Worm (Caenorhabditis elegans) whole organism, early embryonic: Measurements from ENCODE around the gene nhr-99.

Source experiments
- B0310.2 ChIP-seq: sonication (generic microtip); optimal IDR thresholded peaks from 2 replicates; lab custom pipeline; 2016; ENCODE audit warnings: mild to moderate bottlenecking, missing genetic modification characterization, missing compliant biosample characterization
- F13C5.2 ChIP-seq: sonication (generic microtip); optimal IDR thresholded peaks from 2 replicates; lab custom pipeline; 2017; ENCODE audit warnings: mild to moderate bottlenecking, missing genetic modification characterization, inconsistent platforms, missing compliant biosample characterization
- aly-1 ChIP-seq: sonication (generic microtip); optimal IDR thresholded peaks from 2 replicates; lab custom pipeline; 2016; ENCODE audit warnings: missing genetic modification characterization, missing compliant biosample characterization
- ama-1 ChIP-seq: fragments of 150-350 bp; optimal IDR thresholded peaks from 2 replicates; lab custom pipeline; 2014
- ceh-13 ChIP-seq: fragments of 200-800 bp; sonication (Bioruptor generic); optimal IDR thresholded peaks from 2 replicates; lab custom pipeline; 2018; ENCODE audit warnings: mild to moderate bottlenecking, missing genetic modification characterization, missing compliant biosample characterization
- ceh-36 ChIP-seq: sonication (generic microtip); optimal IDR thresholded peaks from 2 replicates; lab custom pipeline; 2016; ENCODE audit warnings: missing genetic modification characterization, inconsistent platforms, missing compliant biosample characterization
- ets-7 ChIP-seq: sonication (generic microtip); optimal IDR thresholded peaks from 2 replicates; lab custom pipeline; 2016; ENCODE audit warnings: missing genotype, missing genetic modification characterization, missing compliant biosample characterization
- flt-1 ChIP-seq: fragments of 200-800 bp; sonication (Bioruptor generic); IDR thresholded peaks from 2 replicates; pipeline ENCODE4 v1.3.6; 2022; ENCODE audit warnings: missing genetic modification characterization, missing compliant biosample characterization
- hmbx-1 ChIP-seq: sonication (generic microtip); optimal IDR thresholded peaks from 2 replicates; lab custom pipeline; 2016; ENCODE audit warnings: mild to moderate bottlenecking, missing genetic modification characterization, missing compliant biosample characterization
- hmg-4 ChIP-seq: fragments of 200-800 bp; sonication (Bioruptor generic); optimal IDR thresholded peaks from 2 replicates; lab custom pipeline; 2018; ENCODE audit warnings: mild to moderate bottlenecking, missing genetic modification characterization, missing compliant biosample characterization
- hnd-1 ChIP-seq: sonication (generic microtip); optimal IDR thresholded peaks from 2 replicates; lab custom pipeline; 2016; ENCODE audit warnings: missing genetic modification characterization, missing compliant biosample characterization
- pes-1 ChIP-seq: fragments of 200-800 bp; sonication (Bioruptor generic); IDR thresholded peaks from 2 replicates; pipeline ENCODE4 v1.3.6; 2022; ENCODE audit warnings: missing genetic modification reagents, missing genetic modification characterization, missing compliant biosample characterization
- scrt-1 ChIP-seq: fragments of 200-800 bp; sonication (Bioruptor generic); IDR thresholded peaks from 2 replicates; pipeline ENCODE4 v1.3.6; 2022; ENCODE audit warnings: missing genetic modification characterization, missing compliant biosample characterization
- sea-1 ChIP-seq: fragments of 200-800 bp; sonication (Bioruptor generic); conservative IDR thresholded peaks from 2 replicates; pipeline ENCODE4 v1.3.6; 2022; ENCODE audit warnings: missing genetic modification characterization, missing compliant biosample characterization
- tbx-11 ChIP-seq: fragments of 200-800 bp; sonication (Bioruptor generic); IDR thresholded peaks from 2 replicates; pipeline ENCODE4 v1.3.6; 2022; ENCODE audit warnings: missing genetic modification characterization, missing compliant biosample characterization
- tbx-37 ChIP-seq: fragments of 200-800 bp; sonication (Bioruptor generic); conservative IDR thresholded peaks from 2 replicates; pipeline ENCODE4 v1.3.6; 2022; ENCODE audit warnings: missing genetic modification reagents, missing genetic modification characterization, missing compliant biosample characterization
- tra-4 ChIP-seq: sonication (generic microtip); optimal IDR thresholded peaks from 2 replicates; lab custom pipeline; 2017; ENCODE audit warnings: missing genetic modification characterization, missing compliant biosample characterization

Gene nhr-99

DNA sequence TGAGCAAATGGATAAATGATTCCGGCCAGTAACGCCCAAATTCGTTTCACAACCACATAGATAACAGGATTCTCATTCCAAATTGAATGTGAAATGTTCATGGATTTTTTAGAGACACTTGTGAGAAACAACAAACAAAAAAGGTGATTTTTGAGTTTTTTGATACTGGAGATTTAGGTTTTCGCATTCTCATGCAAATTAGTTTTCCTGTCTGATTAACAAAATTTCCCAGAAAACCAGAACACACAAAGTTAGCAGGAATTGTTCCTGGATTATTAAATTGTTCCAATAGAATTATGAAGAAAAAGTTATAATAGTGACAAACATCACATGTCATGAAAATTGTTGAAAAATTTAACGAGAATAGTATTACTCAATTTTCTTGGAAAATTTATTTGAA lies 31.4 kb upstream of the nhr-99 start, which contains the start of gene srh-33:
Gene srh-33 (minus strand): TSS at position 101 of the 400 bp plus-strand sequence.
- no peak for TF ChIP-seq sea-1 (GFP tag; lab: Robert Waterston, UW)
- no peak for TF ChIP-seq B0310.2 (tag; lab: Kevin White, UChicago)
- TF ChIP-seq pes-1 = no peak

DNA sequence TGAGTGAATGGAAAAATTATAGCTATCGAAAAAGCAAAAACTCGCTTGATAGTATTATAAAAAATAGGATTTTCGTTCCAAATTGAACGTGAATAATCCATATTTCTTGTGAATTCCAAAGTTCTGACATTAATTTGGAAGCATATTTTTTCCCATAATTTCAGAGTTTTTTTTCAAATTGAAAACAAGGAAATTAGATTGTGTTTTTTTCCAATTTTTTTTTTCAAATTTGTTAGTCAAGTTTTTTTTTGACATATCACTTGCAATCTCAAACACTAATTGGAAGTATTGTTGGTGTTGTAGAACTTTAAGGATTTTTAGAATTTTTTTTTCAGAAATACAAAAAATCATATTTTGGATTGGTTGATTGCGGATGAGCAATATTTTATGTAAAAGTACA lies 28.0 kb upstream of the nhr-99 start, which contains the start of gene srh-34:
Gene srh-34 (minus strand): TSS at position 101 of the 400 bp plus-strand sequence.
- no peak for TF ChIP-seq ceh-13 (GFP tag; lab: Kevin White, UChicago)
- no peak for TF ChIP-seq flt-1
- no peak for TF ChIP-seq tbx-37 (GFP tag; lab: Robert Waterston, UW)
- no peak for TF ChIP-seq ceh-36 (tag; lab: Kevin White, UChicago)
- TF ChIP-seq tbx-11 (GFP tag; lab: Robert Waterston, UW) = no peak
- no peak for TF ChIP-seq sea-1 (GFP tag; lab: Robert Waterston, UW)
- TF ChIP-seq B0310.2 (tag; lab: Kevin White, UChicago) = no peak
- TF ChIP-seq ama-1 = no peak

DNA sequence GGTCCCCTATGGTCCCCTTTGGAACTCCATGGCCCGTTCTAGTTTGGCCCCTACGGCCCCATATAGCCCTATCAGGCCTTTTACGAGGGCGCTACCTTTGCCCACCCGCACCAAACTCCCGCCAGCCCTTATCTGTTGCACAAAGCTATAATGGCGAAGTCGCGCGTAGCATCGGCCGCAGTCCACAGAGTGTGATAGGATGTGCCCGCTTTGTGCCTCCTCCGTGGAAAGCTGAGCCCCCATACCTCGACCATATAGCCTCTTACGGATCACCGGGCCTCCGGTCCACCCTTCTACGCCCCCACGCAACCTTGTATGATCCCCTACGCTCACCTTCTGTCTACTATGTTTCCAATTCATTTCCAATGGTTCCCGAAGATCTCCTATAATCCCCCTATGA lies 27.6 kb upstream of the nhr-99 start:
- TF ChIP-seq hmg-4 (peak; percentile 23), flt-1 (no peak)

DNA sequence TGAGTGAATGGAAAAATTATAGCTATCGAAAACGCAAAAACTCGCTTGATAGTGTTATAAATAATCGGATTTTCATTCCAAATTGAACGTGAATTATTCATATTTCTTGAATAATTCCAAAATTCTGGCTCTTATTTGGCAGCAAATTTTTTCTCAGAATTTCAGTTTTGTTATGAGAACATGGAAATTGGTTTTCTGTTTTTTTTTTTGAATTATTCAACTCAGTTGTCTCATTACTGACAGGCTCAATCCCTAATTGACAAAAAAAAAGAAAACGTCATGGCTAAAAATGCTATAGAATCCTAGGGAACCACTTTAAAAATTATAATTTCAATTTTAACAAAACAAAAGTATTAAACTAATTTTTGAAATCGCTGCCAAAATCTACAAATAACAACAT lies 25.4 kb upstream of the nhr-99 start, which contains the start of gene srh-35:
Gene srh-35 (minus strand): TSS at position 101 of the 400 bp plus-strand sequence.
- TF ChIP-seq pes-1 = no peak
- no peak for TF ChIP-seq ceh-36 (tag; lab: Kevin White, UChicago)
- no peak for TF ChIP-seq hnd-1 (tag; lab: Kevin White, UChicago)
- no peak for TF ChIP-seq flt-1
- TF ChIP-seq hmg-4 = no peak
- TF ChIP-seq F13C5.2 (tag; lab: Kevin White, UChicago) = no peak
- no peak for TF ChIP-seq tbx-11 (GFP tag; lab: Robert Waterston, UW)
- no peak for TF ChIP-seq aly-1
- no peak for TF ChIP-seq ets-7
- no peak for TF ChIP-seq sea-1 (GFP tag; lab: Robert Waterston, UW)
- no peak for TF ChIP-seq tra-4 (tag; lab: Kevin White, UChicago)
- no peak for TF ChIP-seq ama-1
- TF ChIP-seq tbx-37 (GFP tag; lab: Robert Waterston, UW) = no peak
- no peak for TF ChIP-seq scrt-1 (GFP tag; lab: Robert Waterston, UW)
- no peak for TF ChIP-seq ceh-13 (GFP tag; lab: Kevin White, UChicago)
- no peak for TF ChIP-seq hmbx-1
- TF ChIP-seq B0310.2 (tag; lab: Kevin White, UChicago) = no peak

- TF ChIP-seq sea-1 (GFP tag; lab: Robert Waterston, UW) = no peak
- TF ChIP-seq hmbx-1 = no peak
- TF ChIP-seq scrt-1 (GFP tag; lab: Robert Waterston, UW) = no peak
- no peak for TF ChIP-seq tbx-37 (GFP tag; lab: Robert Waterston, UW)
- TF ChIP-seq tbx-11 (GFP tag; lab: Robert Waterston, UW) = no peak
- TF ChIP-seq flt-1 = no peak
- no peak for TF ChIP-seq F13C5.2 (tag; lab: Kevin White, UChicago)
- no peak for TF ChIP-seq ets-7
- no peak for TF ChIP-seq hnd-1 (tag; lab: Kevin White, UChicago)
- TF ChIP-seq pes-1 = no peak
- no peak for TF ChIP-seq tra-4 (tag; lab: Kevin White, UChicago)
- no peak for TF ChIP-seq ama-1
Measured at ce11 chrV:449685-450084, 24.9 kb upstream of the nhr-99 start, which contains the start of gene M02H5.8. M02H5.8 (plus strand) TSS chrV:449981.

DNA sequence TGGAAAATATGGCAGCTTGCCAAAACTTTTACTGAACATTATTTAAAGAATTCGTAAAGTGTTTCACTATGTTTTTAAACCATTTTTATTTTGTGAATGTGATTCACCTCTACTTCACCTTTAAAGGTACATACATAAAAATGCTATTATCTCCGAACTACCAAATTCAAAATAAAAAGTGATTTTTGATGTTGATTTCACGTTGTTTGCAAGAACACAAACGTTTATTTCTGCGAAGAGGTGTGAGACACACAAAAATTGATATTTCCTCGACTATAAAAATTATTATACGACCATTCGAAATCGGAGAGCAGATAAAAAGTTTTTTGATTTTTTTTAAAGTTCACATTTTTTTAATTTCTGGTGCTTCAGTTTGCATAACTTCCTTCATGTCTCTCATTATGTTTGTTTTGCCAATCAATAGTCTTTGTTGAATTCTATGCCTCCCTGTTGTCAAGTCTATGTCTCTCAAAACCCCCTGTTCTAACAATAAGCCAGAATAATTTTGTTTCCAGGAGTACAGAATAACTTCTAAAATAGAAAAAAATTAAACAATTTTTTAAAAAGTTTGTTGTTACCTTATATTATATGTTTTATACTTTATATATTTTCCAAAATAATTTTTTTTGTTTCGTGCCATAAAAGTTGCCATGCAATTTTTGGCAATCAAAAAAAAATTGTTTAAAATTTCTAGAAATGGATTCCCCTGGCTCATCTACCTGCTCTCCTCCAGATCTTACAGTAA lies 23.6 kb upstream of the nhr-99 start, which contains the start of gene nhr-123:
Gene nhr-123 (plus strand): TSS at position 695 of the 745 bp plus-strand sequence.
- TF ChIP-seq scrt-1 (GFP tag; lab: Robert Waterston, UW) = no peak
- no peak for TF ChIP-seq ama-1
- TF ChIP-seq flt-1 = no peak
- no peak for TF ChIP-seq F13C5.2 (tag; lab: Kevin White, UChicago)
- TF ChIP-seq aly-1 = no peak

ce11 chrV:453569-453968 lies 21.0 kb upstream of the nhr-99 start, which contains the start of gene nhr-98:
nhr-98 (plus strand) TSS chrV:453869.
- no peak for TF ChIP-seq ceh-13 (GFP tag; lab: Kevin White, UChicago)
- no peak for TF ChIP-seq ceh-36 (tag; lab: Kevin White, UChicago)
- TF ChIP-seq scrt-1 (GFP tag; lab: Robert Waterston, UW) = no peak
- TF ChIP-seq pes-1 = no peak

DNA sequence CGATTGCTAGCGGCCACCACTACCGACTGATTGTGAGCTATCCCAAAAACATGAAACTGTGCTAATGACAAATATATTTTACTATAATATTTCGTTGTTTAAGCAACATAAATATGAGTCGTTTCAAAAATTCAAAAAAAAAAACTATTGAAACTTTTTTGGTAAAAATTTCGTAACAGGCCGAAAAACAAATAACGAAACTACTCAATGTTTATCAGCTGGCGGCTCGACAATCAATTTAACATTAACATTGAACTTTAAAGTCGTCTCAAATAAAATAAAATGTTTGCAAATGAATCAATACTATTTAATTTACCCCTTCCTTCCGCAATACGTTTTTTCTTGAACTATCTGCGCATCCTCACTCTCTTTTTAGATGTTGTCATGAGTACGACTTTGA lies 16.7 kb upstream of the nhr-99 start:
- TF ChIP-seq pes-1 = no peak
- no peak for TF ChIP-seq ceh-36 (tag; lab: Kevin White, UChicago)
- TF ChIP-seq aly-1 = no peak
- no peak for TF ChIP-seq ceh-13 (GFP tag; lab: Kevin White, UChicago)
- TF ChIP-seq F13C5.2 (tag; lab: Kevin White, UChicago) = no peak
- TF ChIP-seq ama-1 = no peak
- TF ChIP-seq sea-1 (GFP tag; lab: Robert Waterston, UW) = no peak
- TF ChIP-seq scrt-1 (GFP tag; lab: Robert Waterston, UW) = no peak
- TF ChIP-seq tra-4 (tag; lab: Kevin White, UChicago) = no peak
- no peak for TF ChIP-seq flt-1
